Worm (Caenorhabditis elegans): ENCODE measurements around the gene F48G7.9.

Gene F48G7.9

ce11 chrV:608844-609243 lies 19.6 kb downstream of the F48G7.9 start, which contains the start of gene srw-109:
srw-109 (minus strand) TSS chrV:608944.
- TF ChIP-seq snpc-4 (tag; optimal IDR thresholded peaks at IDR 0.05) (no peak), C34F6.9 (tag; optimal IDR thresholded peaks at IDR 0.05) (no peak), lin-11 (tag; optimal IDR thresholded peaks at IDR 0.05) (no peak), nhr-237 (tag; optimal IDR thresholded peaks at IDR 0.05) (no peak), unc-62 (GFP tag; optimal IDR thresholded peaks at IDR 0.05) (no peak), sma-9 (GFP tag; optimal IDR thresholded peaks at IDR 0.05) (no peak), sma-9 (tag; optimal IDR thresholded peaks at IDR 0.05) (no peak), nhr-11 (tag; optimal IDR thresholded peaks at IDR 0.05) (no peak), nhr-77 (tag; optimal IDR thresholded peaks at IDR 0.05) (no peak), ama-1 (optimal IDR thresholded peaks at IDR 0.05) (no peak), nhr-21 (tag; optimal IDR thresholded peaks at IDR 0.05) (no peak), zag-1 (tag; optimal IDR thresholded peaks at IDR 0.05) (no peak), lsy-2 (tag; optimal IDR thresholded peaks at IDR 0.05) (no peak), nhr-129 (tag; optimal IDR thresholded peaks at IDR 0.05) (no peak), nhr-6 (tag; optimal IDR thresholded peaks at IDR 0.05) (no peak)

ce11 chrV:604105-604504 lies 24.3 kb downstream of the F48G7.9 start, which contains the start of gene srlf-37:
srlf-37 (minus strand) TSS chrV:604205.
- no peak for TF ChIP-seq dmd-4 (tag; optimal IDR thresholded peaks at IDR 0.05)
- TF ChIP-seq nhr-6 (tag; optimal IDR thresholded peaks at IDR 0.05): no peak
- TF ChIP-seq mdl-1 (tag; optimal IDR thresholded peaks at IDR 0.05): no peak
- TF ChIP-seq R02D3.7 (tag; optimal IDR thresholded peaks at IDR 0.05): no peak
- TF ChIP-seq nhr-237 (tag; optimal IDR thresholded peaks at IDR 0.05): no peak
- no peak for TF ChIP-seq elt-3 (tag; optimal IDR thresholded peaks at IDR 0.05)
- no peak for TF ChIP-seq zag-1 (tag; optimal IDR thresholded peaks at IDR 0.05)
- TF ChIP-seq egl-27 (tag; optimal IDR thresholded peaks at IDR 0.05): no peak
- TF ChIP-seq alr-1 (tag; optimal IDR thresholded peaks at IDR 0.05): no peak

ce11 chrV:600231-600630 lies 28.2 kb downstream of the F48G7.9 start, which contains the start of gene nhr-251:
nhr-251 (plus strand) TSS chrV:600531.
- TF ChIP-seq ztf-1 (GFP tag; conservative IDR thresholded peaks at IDR 0.05): no peak
- TF ChIP-seq lin-11 (tag; optimal IDR thresholded peaks at IDR 0.05): no peak
- no peak for TF ChIP-seq ama-1 (optimal IDR thresholded peaks at IDR 0.05)
- no peak for TF ChIP-seq mdl-1 (tag; optimal IDR thresholded peaks at IDR 0.05)
- no peak for TF ChIP-seq nhr-77 (tag; optimal IDR thresholded peaks at IDR 0.05)
- no peak for TF ChIP-seq elt-3 (tag; optimal IDR thresholded peaks at IDR 0.05)
- TF ChIP-seq lsy-2 (tag; optimal IDR thresholded peaks at IDR 0.05): no peak
- no peak for TF ChIP-seq ceh-82 (tag; optimal IDR thresholded peaks at IDR 0.05)
- no peak for TF ChIP-seq unc-55 (GFP tag; optimal IDR thresholded peaks at IDR 0.05)
- no peak for TF ChIP-seq R02D3.7 (tag; optimal IDR thresholded peaks at IDR 0.05)
- no peak for TF ChIP-seq elt-1 (tag; optimal IDR thresholded peaks at IDR 0.05)
- no peak for TF ChIP-seq nhr-25 (tag; optimal IDR thresholded peaks at IDR 0.05)
- TF ChIP-seq sem-4 (tag; optimal IDR thresholded peaks at IDR 0.05): no peak

- TF ChIP-seq ceh-82 (tag; optimal IDR thresholded peaks at IDR 0.05): no peak
- TF ChIP-seq elt-3 (tag; optimal IDR thresholded peaks at IDR 0.05): no peak
- TF ChIP-seq F13H6.1 (tag; optimal IDR thresholded peaks at IDR 0.05): no peak
- TF ChIP-seq lin-39 (tag; optimal IDR thresholded peaks at IDR 0.05): no peak
- TF ChIP-seq sem-4 (tag; optimal IDR thresholded peaks at IDR 0.05): no peak
- TF ChIP-seq sma-9 (GFP tag; optimal IDR thresholded peaks at IDR 0.05): peak; percentile 47
- no peak for TF ChIP-seq sma-9 (tag; optimal IDR thresholded peaks at IDR 0.05)
- TF ChIP-seq nhr-237 (tag; optimal IDR thresholded peaks at IDR 0.05): no peak
- TF ChIP-seq R02D3.7 (tag; optimal IDR thresholded peaks at IDR 0.05): no peak
- peak; percentile 2 for TF ChIP-seq ceh-16 (tag; optimal IDR thresholded peaks at IDR 0.05)
- TF ChIP-seq ama-1 (optimal IDR thresholded peaks at IDR 0.05): no peak
These were observed 28.6 kb downstream of the F48G7.9 start for ce11 chrV:599783-600182.

ce11 chrV:598626-599025 lies 29.8 kb downstream of the F48G7.9 start:
- no peak for TF ChIP-seq elt-3 (tag; optimal IDR thresholded peaks at IDR 0.05)
- TF ChIP-seq mdl-1 (tag; optimal IDR thresholded peaks at IDR 0.05): no peak
- TF ChIP-seq ZK546.5 (tag; optimal IDR thresholded peaks at IDR 0.05): no peak
- TF ChIP-seq fos-1 (tag; optimal IDR thresholded peaks at IDR 0.05): no peak
- no peak for TF ChIP-seq Y55F3AM.14 (GFP tag; optimal IDR thresholded peaks at IDR 0.05)
- no peak for TF ChIP-seq ceh-82 (tag; optimal IDR thresholded peaks at IDR 0.05)
- no peak for TF ChIP-seq nhr-237 (tag; optimal IDR thresholded peaks at IDR 0.05)

- TF ChIP-seq sma-9 (GFP tag; optimal IDR thresholded peaks at IDR 0.05) (peak; percentile 66), sma-9 (tag; optimal IDR thresholded peaks at IDR 0.05) (no peak), elt-1 (tag; optimal IDR thresholded peaks at IDR 0.05) (peak; percentile 72), ztf-11 (tag; optimal IDR thresholded peaks at IDR 0.05) (no peak), ceh-16 (tag; optimal IDR thresholded peaks at IDR 0.05) (peak; percentile 61), nhr-21 (tag; optimal IDR thresholded peaks at IDR 0.05) (no peak), nhr-25 (tag; optimal IDR thresholded peaks at IDR 0.05) (peak; percentile 24)
These were observed 30.6 kb downstream of the F48G7.9 start for ce11 chrV:597823-598222.

All from whole organism, L2 larva.